Fruit fly (Drosophila melanogaster) whole organism, embryonic: ENCODE results near the gene Nepl20.

Experiments used
- CG10959 ChIP-seq: fragments of 200-800 bp; sonication (Bioruptor generic); IDR thresholded peaks from 2 replicates; pipeline ENCODE4 v1.3.6; 2022; ENCODE audit warnings: missing biosample characterization, missing genetic modification characterization
- CG10979 ChIP-seq: fragments of 200-800 bp; sonication (Bioruptor generic); optimal IDR thresholded peaks from 2 replicates; lab custom pipeline; 2018; ENCODE audit warnings: missing biosample characterization, mild to moderate bottlenecking, missing genetic modification characterization, moderate library complexity
- CG11456 ChIP-seq: fragments of 200-800 bp; sonication (Bioruptor generic); IDR thresholded peaks from 3 replicates; pipeline ENCODE4 v1.3.6; 2022; ENCODE audit warnings: missing biosample characterization, missing genetic modification characterization
- CG14050 ChIP-seq: fragments of 200-800 bp; sonication (Bioruptor generic); IDR thresholded peaks from 3 replicates; pipeline ENCODE4 v1.3.6; 2022; ENCODE audit warnings: missing biosample characterization, missing genetic modification characterization
- CG15269 ChIP-seq: fragments of 200-800 bp; sonication (Bioruptor generic); optimal IDR thresholded peaks from 2 replicates; lab custom pipeline; 2018; ENCODE audit warnings: missing biosample characterization, mild to moderate bottlenecking, missing genetic modification characterization, moderate library complexity
- CG15479 ChIP-seq: fragments of 200-800 bp; sonication (Bioruptor generic); optimal IDR thresholded peaks from 3 replicates; lab custom pipeline; 2019; ENCODE audit warnings: missing biosample characterization, mild to moderate bottlenecking, missing genetic modification characterization, moderate library complexity
- CG15696 ChIP-seq: fragments of 200-800 bp; sonication (Bioruptor generic); optimal IDR thresholded peaks from 2 replicates; lab custom pipeline; 2019; ENCODE audit warnings: missing biosample characterization, mild to moderate bottlenecking, missing genetic modification characterization, moderate library complexity
- CG16815 ChIP-seq: fragments of 200-800 bp; sonication (Bioruptor generic); optimal IDR thresholded peaks from 3 replicates; lab custom pipeline; 2017; ENCODE audit warnings: missing biosample characterization, mild to moderate bottlenecking, missing genetic modification characterization
- CG17361 ChIP-seq: fragments of 200-800 bp; sonication (Bioruptor generic); IDR thresholded peaks from 3 replicates; pipeline ENCODE4 v1.3.6; 2022; ENCODE audit warnings: missing biosample characterization, missing genetic modification characterization
- CG18764 ChIP-seq: fragments of 200-800 bp; sonication (Bioruptor generic); optimal IDR thresholded peaks from 3 replicates; lab custom pipeline; 2016; ENCODE audit warnings: missing biosample characterization, missing genetic modification characterization
- CG30431 ChIP-seq: fragments of 200-800 bp; sonication (Bioruptor generic); optimal IDR thresholded peaks from 2 replicates; lab custom pipeline; 2017; ENCODE audit warnings: missing biosample characterization, missing genetic modification characterization
- CG3726 ChIP-seq: fragments of 200-800 bp; sonication (Bioruptor generic); IDR thresholded peaks from 3 replicates; pipeline ENCODE4, ENCODE4 v1.3.6; 2022; ENCODE audit warnings: missing biosample characterization, missing genetic modification characterization
- CG5180 ChIP-seq: fragments of 200-800 bp; sonication (Bioruptor generic); optimal IDR thresholded peaks from 3 replicates; lab custom pipeline; 2017; ENCODE audit warnings: missing biosample characterization, missing genetic modification characterization, mild to moderate bottlenecking, moderate library complexity, missing genetic modification reagents
- CG8359 ChIP-seq: fragments of 200-800 bp; sonication (Bioruptor generic); optimal IDR thresholded peaks from 2 replicates; lab custom pipeline; 2017; ENCODE audit warnings: missing biosample characterization, mild to moderate bottlenecking, missing genetic modification characterization, borderline replicate concordance
- CG8388 ChIP-seq: fragments of 200-800 bp; sonication (Bioruptor generic); optimal IDR thresholded peaks from 2 replicates; lab custom pipeline; 2019; ENCODE audit warnings: missing biosample characterization, mild to moderate bottlenecking, missing genetic modification characterization, moderate library complexity
- CG9797 ChIP-seq: fragments of 200-800 bp; sonication (Bioruptor generic); optimal IDR thresholded peaks from 3 replicates; lab custom pipeline; 2018; ENCODE audit warnings: missing biosample characterization, mild to moderate bottlenecking, missing genetic modification characterization
- CHES-1-like ChIP-seq: fragments of 200-800 bp; sonication (Bioruptor generic); optimal IDR thresholded peaks from 2 replicates; lab custom pipeline; 2016; ENCODE audit warnings: missing biosample characterization, missing genetic modification characterization
- CTCF ChIP-seq: fragments of 200-800 bp; sonication (Bioruptor generic); optimal IDR thresholded peaks from 2 replicates; lab custom pipeline; 2017; ENCODE audit warnings: missing biosample characterization, mild to moderate bottlenecking, missing genetic modification characterization, moderate library complexity
- D19A ChIP-seq: fragments of 200-800 bp; optimal IDR thresholded peaks from 3 replicates; lab custom pipeline; 2019; ENCODE audit warnings: missing biosample characterization, mild to moderate bottlenecking, missing genetic modification characterization, moderate library complexity
- Dbx ChIP-seq: fragments of 200-800 bp; sonication (Bioruptor generic); IDR thresholded peaks from 3 replicates; pipeline ENCODE4 v1.3.6; 2022; ENCODE audit warnings: missing biosample characterization, missing genetic modification characterization
- Dek ChIP-seq: fragments of 200-800 bp; sonication (Bioruptor generic); optimal IDR thresholded peaks from 3 replicates; lab custom pipeline; 2019; ENCODE audit warnings: missing biosample characterization, mild to moderate bottlenecking, missing genetic modification characterization, moderate library complexity
- Doc2 ChIP-seq: fragments of 200-800 bp; sonication (Bioruptor generic); IDR thresholded peaks from 2 replicates; pipeline ENCODE4 v1.3.6; 2022; ENCODE audit warnings: missing biosample characterization, missing genetic modification characterization
- Ets65A ChIP-seq: fragments of 200-800 bp; sonication (Bioruptor generic); peaks from one replicate; lab custom pipeline; 2016; ENCODE audit warnings: missing biosample characterization, missing genetic modification characterization
- HLH4C ChIP-seq: fragments of 200-800 bp; sonication (Bioruptor generic); IDR thresholded peaks from 3 replicates; pipeline ENCODE4 v1.3.6; 2022; ENCODE audit warnings: missing biosample characterization, missing genetic modification characterization; ENCODE audit not compliant: partially characterized antibody
- Hmr ChIP-seq: fragments of 200-800 bp; sonication (Bioruptor generic); optimal IDR thresholded peaks from 3 replicates; lab custom pipeline; 2017; ENCODE audit warnings: mild to moderate bottlenecking, missing biosample characterization, missing genetic modification reagents, missing genetic modification characterization
- Meics ChIP-seq: fragments of 200-800 bp; sonication (Bioruptor generic); optimal IDR thresholded peaks from 2 replicates; lab custom pipeline; 2017; ENCODE audit warnings: missing biosample characterization, mild to moderate bottlenecking, missing genetic modification characterization
- Pdp1 ChIP-seq, 2 experiments: fragments of 200-800 bp; sonication (Bioruptor generic); optimal IDR thresholded peaks; 3 replicates each; lab custom pipeline; 2016; ENCODE audit warnings: missing biosample characterization in 2 of 2, missing genetic modification characterization in 2 of 2, mild to moderate bottlenecking in 1 of 2, moderate library complexity in 1 of 2
- Sox102F ChIP-seq: fragments of 200-800 bp; sonication (Bioruptor generic); optimal IDR thresholded peaks from 2 replicates; lab custom pipeline; 2018; ENCODE audit warnings: missing biosample characterization, mild to moderate bottlenecking, missing genetic modification characterization, moderate library complexity
- Tbp ChIP-seq: fragments of >200 bp; optimal IDR thresholded peaks from 2 replicates; lab custom pipeline; 2018; ENCODE audit warnings: missing biosample characterization, missing genetic modification characterization
- btn ChIP-seq: fragments of 200-800 bp; sonication (Bioruptor generic); optimal IDR thresholded peaks from 2 replicates; lab custom pipeline; 2016; ENCODE audit warnings: missing biosample characterization, missing genetic modification characterization
- cas ChIP-seq: fragments of 200-800 bp; sonication (Bioruptor generic); IDR thresholded peaks from 2 replicates; pipeline ENCODE4 v1.3.6; 2022; ENCODE audit warnings: missing biosample characterization, missing genetic modification characterization
- cg ChIP-seq: fragments of 200-800 bp; sonication (Bioruptor generic); optimal IDR thresholded peaks from 3 replicates; lab custom pipeline; 2019; ENCODE audit warnings: missing biosample characterization, mild to moderate bottlenecking, missing genetic modification characterization, moderate library complexity
- emc ChIP-seq: fragments of 200-800 bp; sonication (Bioruptor generic); optimal IDR thresholded peaks from 2 replicates; lab custom pipeline; 2016; ENCODE audit warnings: missing biosample characterization, missing genetic modification characterization
- gcm2 ChIP-seq: fragments of 200-800 bp; sonication (Bioruptor generic); optimal IDR thresholded peaks from 2 replicates; lab custom pipeline; 2016; ENCODE audit warnings: missing biosample characterization, missing genetic modification characterization
- gem ChIP-seq: fragments of 200-800 bp; sonication (Bioruptor generic); optimal IDR thresholded peaks from 2 replicates; lab custom pipeline; 2019; ENCODE audit warnings: missing biosample characterization, mild to moderate bottlenecking, missing genetic modification characterization, moderate library complexity
- gt ChIP-seq: fragments of 200-800 bp; sonication (Bioruptor generic); IDR thresholded peaks from 2 replicates; pipeline ENCODE4 v1.3.6; 2022; ENCODE audit warnings: missing biosample characterization, missing genetic modification characterization
- ham ChIP-seq: fragments of 200-800 bp; sonication (Bioruptor generic); IDR thresholded peaks from 2 replicates; pipeline ENCODE4 v1.3.6; 2022; ENCODE audit warnings: missing biosample characterization, missing genetic modification characterization
- hbn ChIP-seq: fragments of 200-800 bp; sonication (Bioruptor generic); IDR thresholded peaks from 2 replicates; pipeline ENCODE4 v1.3.6; 2022; ENCODE audit warnings: missing biosample characterization, missing genetic modification characterization; ENCODE audit not compliant: partially characterized antibody
- her ChIP-seq: fragments of 200-800 bp; sonication (Bioruptor generic); optimal IDR thresholded peaks from 2 replicates; lab custom pipeline; 2016; ENCODE audit warnings: missing biosample characterization, missing genetic modification characterization
- hth ChIP-seq: fragments of >200 bp; optimal IDR thresholded peaks from 2 replicates; lab custom pipeline; 2017; ENCODE audit warnings: inconsistent platforms
- klu ChIP-seq: fragments of 200-800 bp; sonication (Bioruptor generic); IDR thresholded peaks from 2 replicates; pipeline ENCODE4 v1.3.6; 2022; ENCODE audit warnings: missing biosample characterization, missing genetic modification characterization
- lmd ChIP-seq: fragments of 200-800 bp; sonication (Bioruptor generic); IDR thresholded peaks from 2 replicates; pipeline ENCODE4 v1.3.6; 2022; ENCODE audit warnings: missing biosample characterization, missing genetic modification characterization
- mirr ChIP-seq: fragments of 200-800 bp; sonication (Bioruptor generic); optimal IDR thresholded peaks from 3 replicates; lab custom pipeline; 2018; ENCODE audit warnings: missing biosample characterization, mild to moderate bottlenecking, missing genetic modification characterization
- phol ChIP-seq: fragments of 200-800 bp; sonication (Bioruptor generic); optimal IDR thresholded peaks from 3 replicates; lab custom pipeline; 2018; ENCODE audit warnings: missing biosample characterization, mild to moderate bottlenecking, missing genetic modification characterization, moderate library complexity
- psq ChIP-seq: fragments of 200-800 bp; sonication (Bioruptor generic); optimal IDR thresholded peaks from 2 replicates; lab custom pipeline; 2017; ENCODE audit warnings: missing biosample characterization, missing genetic modification characterization
- pum ChIP-seq: fragments of 200-800 bp; sonication (Bioruptor generic); optimal IDR thresholded peaks from 2 replicates; lab custom pipeline; 2016; ENCODE audit warnings: missing biosample characterization, missing genetic modification characterization
- row ChIP-seq: fragments of 200-800 bp; sonication (Bioruptor generic); IDR thresholded peaks from 3 replicates; pipeline ENCODE4 v1.3.6; 2022; ENCODE audit warnings: missing biosample characterization, missing genetic modification characterization
- shn ChIP-seq: fragments of 200-800 bp; sonication (Bioruptor generic); optimal IDR thresholded peaks from 3 replicates; lab custom pipeline; 2016; ENCODE audit warnings: missing biosample characterization, missing genetic modification characterization
- sna ChIP-seq: fragments of 200-800 bp; sonication (Bioruptor generic); IDR thresholded peaks from 2 replicates; pipeline ENCODE4 v1.3.6; 2022; ENCODE audit warnings: missing biosample characterization, missing genetic modification characterization; ENCODE audit not compliant: partially characterized antibody
- tap ChIP-seq: fragments of 200-800 bp; optimal IDR thresholded peaks from 3 replicates; lab custom pipeline; 2019; ENCODE audit warnings: missing biosample characterization, mild to moderate bottlenecking, missing genetic modification characterization, moderate library complexity
- trem ChIP-seq: fragments of 200-800 bp; optimal IDR thresholded peaks from 3 replicates; lab custom pipeline; 2019; ENCODE audit warnings: missing biosample characterization, mild to moderate bottlenecking, missing genetic modification characterization, moderate library complexity

Gene Nepl20

DNA sequence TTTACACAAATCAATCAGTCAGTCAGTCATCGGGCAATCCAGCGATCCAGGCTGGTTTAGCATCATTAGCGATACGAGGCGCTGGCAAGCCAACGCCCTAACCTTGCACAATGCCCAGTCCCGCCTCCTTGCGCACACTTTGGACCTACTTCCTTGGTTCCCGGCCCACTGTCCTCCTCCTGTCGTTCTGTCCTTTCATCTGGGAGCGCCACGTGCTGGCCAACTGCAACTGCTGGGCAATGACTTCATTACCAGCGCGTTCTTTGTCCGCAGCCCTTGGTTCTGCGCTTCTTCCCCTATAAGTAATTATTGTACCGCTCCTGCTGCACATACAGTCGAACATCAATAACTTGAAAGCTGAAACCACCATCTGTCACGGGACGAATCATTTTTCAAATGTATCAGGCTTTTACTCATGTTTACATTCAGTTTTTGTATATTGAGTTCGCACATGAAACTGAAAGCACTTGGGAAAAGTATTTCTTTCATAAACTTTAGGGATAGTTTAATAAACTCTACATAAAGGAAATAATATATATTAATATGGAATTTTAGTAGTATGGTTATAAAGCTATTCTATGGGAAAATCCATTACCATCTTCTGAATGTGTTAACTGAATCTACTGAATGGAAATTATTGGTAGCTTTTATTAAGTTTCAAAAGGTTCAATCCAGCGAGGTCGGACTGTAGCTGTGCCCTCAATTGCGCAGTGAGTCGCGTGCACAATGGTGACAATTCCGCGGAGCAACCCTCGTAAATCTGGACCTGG, 32.9 kb upstream of the Nepl20 start (continued):
- peak; percentile 8 for TF ChIP-seq tap (tag; lab: Kevin White, UChicago)
- no peak for TF ChIP-seq CTCF (GFP tag; lab: Kevin White, UChicago)
- no peak for TF ChIP-seq pum (GFP tag; lab: Kevin White, UChicago)
- TF ChIP-seq her, result no peak
- TF ChIP-seq CG3726 (GFP tag; lab: Robert Waterston, UW), result no peak
- TF ChIP-seq row (GFP tag; lab: Robert Waterston, UW), result peak; percentile 47; the same call in 2 of the 3 replicates
- TF ChIP-seq ham (GFP tag; lab: Robert Waterston, UW), result no peak
- TF ChIP-seq lmd (GFP tag; lab: Robert Waterston, UW), result no peak
- no peak for TF ChIP-seq psq
- no peak for TF ChIP-seq cas (GFP tag; lab: Robert Waterston, UW)
- TF ChIP-seq CG30431 (GFP tag; lab: Kevin White, UChicago), result no peak
- peak; percentile 3 for TF ChIP-seq Sox102F
- TF ChIP-seq CG15696 (tag; lab: Kevin White, UChicago), result no peak
- TF ChIP-seq CG11456 (GFP tag; lab: Robert Waterston, UW), result 0 out of 3 replicates have a peak, but pooled peaks have one; percentile 59
- TF ChIP-seq Dbx (GFP tag; lab: Robert Waterston, UW), result no peak
- no peak for TF ChIP-seq CG15269 (tag; lab: Kevin White, UChicago)
- peak; percentile 29 for TF ChIP-seq CG8388 (GFP tag; lab: Kevin White, UChicago)
- TF ChIP-seq sna (GFP tag; lab: Robert Waterston, UW), result no peak
- no peak for TF ChIP-seq gcm2
- no peak for TF ChIP-seq Meics (GFP tag; lab: Kevin White, UChicago)
- TF ChIP-seq CG17361 (GFP tag; lab: Robert Waterston, UW), result peak; percentile 52; the same call in 2 of the 3 replicates
- TF ChIP-seq klu (GFP tag; lab: Robert Waterston, UW), result no peak
- TF ChIP-seq CHES-1-like (GFP tag; lab: Kevin White, UChicago), result no peak
- no peak for TF ChIP-seq Hmr (GFP tag; lab: Kevin White, UChicago)
- TF ChIP-seq gt, result no peak
- no peak for TF ChIP-seq hth
- no peak for TF ChIP-seq CG14050 (GFP tag; lab: Robert Waterston, UW)
- TF ChIP-seq CG18764 (GFP tag; lab: Kevin White, UChicago), result no peak
- TF ChIP-seq CG10959 (GFP tag; lab: Robert Waterston, UW), result no peak
- TF ChIP-seq gem (tag; lab: Kevin White, UChicago), result peak; percentile 56
- TF ChIP-seq Ets65A (GFP tag; lab: Kevin White, UChicago), result no peak
- no peak for TF ChIP-seq shn
- TF ChIP-seq Doc2 (GFP tag; lab: Robert Waterston, UW), result no peak
- no peak for TF ChIP-seq mirr (GFP tag; lab: Kevin White, UChicago)
- TF ChIP-seq Pdp1 (GFP tag; optimal IDR thresholded peaks at IDR 0.05; lab: Kevin White, UChicago), result no peak
- no peak for TF ChIP-seq CG5180
- TF ChIP-seq phol (tag; lab: Kevin White, UChicago), result peak; percentile 44
- no peak for TF ChIP-seq emc (GFP tag; lab: Kevin White, UChicago)
- no peak for TF ChIP-seq hbn (GFP tag; lab: Robert Waterston, UW)
- TF ChIP-seq D19A (tag; lab: Kevin White, UChicago), result peak; percentile 37
- TF ChIP-seq CG15479 (GFP tag; lab: Kevin White, UChicago), result no peak
- TF ChIP-seq CG8359 (GFP tag; lab: Kevin White, UChicago), result no peak
- no peak for TF ChIP-seq btn (GFP tag; lab: Kevin White, UChicago)
- TF ChIP-seq CG16815, result no peak
- peak; percentile 28 for TF ChIP-seq CG10979 (tag; lab: Kevin White, UChicago)
- no peak for TF ChIP-seq Dek
- no peak for TF ChIP-seq Tbp (GFP tag; lab: Kevin White, UChicago)
- TF ChIP-seq trem, result no peak
- no peak for TF ChIP-seq cg
- no peak for TF ChIP-seq CG9797 (GFP tag; lab: Kevin White, UChicago)
- no peak for TF ChIP-seq HLH4C (GFP tag; lab: Robert Waterston, UW)
